Fruit fly (Drosophila melanogaster) whole organism, embryonic: ENCODE results near the gene ZAP3.

Source experiments
- CG12219 ChIP-seq: fragments of 200-800 bp; sonication (Bioruptor generic); optimal IDR thresholded peaks from 3 replicates; lab custom pipeline; 2018; ENCODE audit warnings: missing biosample characterization, mild to moderate bottlenecking, missing genetic modification characterization
- CG14441 ChIP-seq: fragments of 200-800 bp; sonication (Bioruptor generic); IDR thresholded peaks from 2 replicates; pipeline ENCODE4 v1.3.6; 2022; ENCODE audit warnings: missing biosample characterization, missing genetic modification characterization
- CG14710 ChIP-seq: fragments of 200-800 bp; sonication (Bioruptor generic); optimal IDR thresholded peaks from 3 replicates; lab custom pipeline; 2019; ENCODE audit warnings: missing biosample characterization, mild to moderate bottlenecking, missing genetic modification characterization, moderate library complexity
- CG15601 ChIP-seq: fragments of 200-800 bp; sonication (Bioruptor generic); optimal IDR thresholded peaks from 3 replicates; lab custom pipeline; 2019; ENCODE audit warnings: missing biosample characterization, mild to moderate bottlenecking, missing genetic modification characterization, moderate library complexity
- CG18262 ChIP-seq: fragments of 200-800 bp; optimal IDR thresholded peaks from 3 replicates; lab custom pipeline; 2019; ENCODE audit warnings: missing biosample characterization, mild to moderate bottlenecking, missing genetic modification characterization, moderate library complexity
- CG18619 ChIP-seq: fragments of 200-800 bp; sonication (Bioruptor generic); optimal IDR thresholded peaks from 3 replicates; lab custom pipeline; 2017; ENCODE audit warnings: missing biosample characterization, mild to moderate bottlenecking, missing genetic modification characterization
- CG2678 ChIP-seq: fragments of 200-800 bp; sonication (Bioruptor generic); optimal IDR thresholded peaks from 3 replicates; lab custom pipeline; 2019; ENCODE audit warnings: missing biosample characterization, mild to moderate bottlenecking, missing genetic modification characterization, moderate library complexity
- CG2712 ChIP-seq: fragments of 200-800 bp; optimal IDR thresholded peaks from 3 replicates; lab custom pipeline; 2019; ENCODE audit warnings: missing biosample characterization, mild to moderate bottlenecking, missing genetic modification characterization, moderate library complexity
- CG31441 ChIP-seq: fragments of 200-800 bp; sonication (Bioruptor generic); IDR thresholded peaks from 2 replicates; pipeline ENCODE4 v1.3.6; 2022; ENCODE audit warnings: missing biosample characterization, missing genetic modification characterization
- CG3281 ChIP-seq: fragments of 200-800 bp; sonication (Bioruptor generic); optimal IDR thresholded peaks from 3 replicates; lab custom pipeline; 2017; ENCODE audit warnings: missing biosample characterization, mild to moderate bottlenecking, missing genetic modification characterization
- CG43689 ChIP-seq: fragments of 200-800 bp; sonication (Bioruptor generic); IDR thresholded peaks from 2 replicates; pipeline ENCODE4 v1.3.6; 2022; ENCODE audit warnings: missing biosample characterization, missing genetic modification characterization
- CG5180 ChIP-seq: fragments of 200-800 bp; sonication (Bioruptor generic); optimal IDR thresholded peaks from 3 replicates; lab custom pipeline; 2017; ENCODE audit warnings: missing biosample characterization, missing genetic modification characterization, mild to moderate bottlenecking, moderate library complexity, missing genetic modification reagents
- CG5953 ChIP-seq: fragments of 200-800 bp; sonication (Bioruptor generic); IDR thresholded peaks from 2 replicates; pipeline ENCODE4 v1.3.6; 2022; ENCODE audit warnings: missing biosample characterization, missing genetic modification characterization
- CG7556 ChIP-seq: fragments of 200-800 bp; sonication (Bioruptor generic); optimal IDR thresholded peaks from 2 replicates; lab custom pipeline; 2017; ENCODE audit warnings: missing biosample characterization, mild to moderate bottlenecking, missing genetic modification characterization
- CG8089 ChIP-seq: fragments of 200-800 bp; sonication (Bioruptor generic); optimal IDR thresholded peaks from 3 replicates; lab custom pipeline; 2016; ENCODE audit warnings: missing biosample characterization, missing genetic modification characterization
- CG8765 ChIP-seq: fragments of 200-800 bp; sonication (Bioruptor generic); IDR thresholded peaks from 2 replicates; pipeline ENCODE4 v1.3.6; 2022; ENCODE audit warnings: missing biosample characterization, missing genetic modification characterization
- CG9727 ChIP-seq: fragments of 200-800 bp; sonication (Bioruptor generic); optimal IDR thresholded peaks from 3 replicates; lab custom pipeline; 2017; ENCODE audit warnings: missing biosample characterization, mild to moderate bottlenecking, missing genetic modification characterization
- D ChIP-seq, 2 experiments: fragments of 200-800 bp in 1 of 2; fragments of >200 bp in 1 of 2; sonication (Bioruptor generic) in 1 of 2; optimal IDR thresholded peaks; 2 replicates in 1 of 2; 3 replicates in 1 of 2; lab custom pipeline; 2017; ENCODE audit warnings: mild to moderate bottlenecking in 1 of 2, missing biosample characterization in 1 of 2, missing genetic modification characterization in 1 of 2, missing genetic modification reagents in 1 of 2
- Fer1 ChIP-seq: fragments of 200-800 bp; sonication (Bioruptor generic); optimal IDR thresholded peaks from 2 replicates; lab custom pipeline; 2017; ENCODE audit warnings: missing biosample characterization, mild to moderate bottlenecking, missing genetic modification characterization
- H2.0 ChIP-seq: fragments of 200-800 bp; sonication (Bioruptor generic); IDR thresholded peaks from 2 replicates; pipeline ENCODE4 v1.3.6; 2022; ENCODE audit warnings: missing biosample characterization, missing genetic modification characterization
- HLH3B ChIP-seq: fragments of 200-800 bp; sonication (Bioruptor generic); IDR thresholded peaks from 2 replicates; pipeline ENCODE4 v1.3.6; 2022; ENCODE audit warnings: missing biosample characterization, missing genetic modification characterization
- Med ChIP-seq: fragments of 200-800 bp; sonication (Bioruptor generic); peaks from one replicate; lab custom pipeline; 2016; ENCODE audit warnings: missing biosample characterization, missing genetic modification characterization, mild to moderate bottlenecking, inconsistent platforms, moderate library complexity
- Mes4 ChIP-seq: fragments of 200-800 bp; sonication (Bioruptor generic); optimal IDR thresholded peaks from 2 replicates; lab custom pipeline; 2016; ENCODE audit warnings: missing biosample characterization, missing genetic modification characterization
- Oaz ChIP-seq: fragments of 200-800 bp; sonication (Bioruptor generic); IDR thresholded peaks from 2 replicates; pipeline ENCODE4 v1.3.6; 2022; ENCODE audit warnings: missing biosample characterization, missing genetic modification characterization
- Spps ChIP-seq: fragments of 200-800 bp; sonication (Bioruptor generic); optimal IDR thresholded peaks from 2 replicates; lab custom pipeline; 2018; ENCODE audit warnings: missing biosample characterization, mild to moderate bottlenecking, missing genetic modification characterization
- Sry-β ChIP-seq: fragments of 200-800 bp; sonication (Bioruptor generic); optimal IDR thresholded peaks from 2 replicates; lab custom pipeline; 2018; ENCODE audit warnings: missing biosample characterization, mild to moderate bottlenecking, missing genetic modification characterization, moderate library complexity
- Vsx1 ChIP-seq: fragments of 200-800 bp; sonication (Bioruptor generic); optimal IDR thresholded peaks from 2 replicates; lab custom pipeline; 2017; ENCODE audit warnings: missing biosample characterization, mild to moderate bottlenecking, missing genetic modification characterization, missing genetic modification reagents
- bcd ChIP-seq: fragments of 200-800 bp; sonication (Bioruptor generic); optimal IDR thresholded peaks from 2 replicates; lab custom pipeline; 2017; ENCODE audit warnings: missing biosample characterization, mild to moderate bottlenecking, missing genetic modification characterization
- ci ChIP-seq: fragments of 200-800 bp; sonication (Bioruptor generic); IDR thresholded peaks from 3 replicates; pipeline ENCODE4 v1.3.6; 2022; ENCODE audit warnings: missing biosample characterization, missing genetic modification characterization
- crol ChIP-seq: fragments of 200-800 bp; sonication (Bioruptor generic); IDR thresholded peaks from 2 replicates; pipeline ENCODE4 v1.3.6; 2022; ENCODE audit warnings: missing biosample characterization, missing genetic modification characterization
- fd96Cb ChIP-seq: fragments of 200-800 bp; sonication (Bioruptor generic); optimal IDR thresholded peaks from 2 replicates; lab custom pipeline; 2018; ENCODE audit warnings: missing biosample characterization, mild to moderate bottlenecking, missing genetic modification characterization, moderate library complexity
- gcm ChIP-seq: fragments of 200-800 bp; sonication (Bioruptor generic); optimal IDR thresholded peaks from 2 replicates; lab custom pipeline; 2019; ENCODE audit warnings: missing biosample characterization, mild to moderate bottlenecking, missing genetic modification characterization, moderate library complexity
- gem ChIP-seq: fragments of 200-800 bp; sonication (Bioruptor generic); optimal IDR thresholded peaks from 2 replicates; lab custom pipeline; 2019; ENCODE audit warnings: missing biosample characterization, mild to moderate bottlenecking, missing genetic modification characterization, moderate library complexity
- kni ChIP-seq: fragments of 200-800 bp; sonication (Bioruptor generic); optimal IDR thresholded peaks from 3 replicates; lab custom pipeline; 2017; ENCODE audit warnings: mild to moderate bottlenecking, missing biosample characterization, missing genetic modification reagents, missing genetic modification characterization
- mirr ChIP-seq: fragments of 200-800 bp; sonication (Bioruptor generic); optimal IDR thresholded peaks from 3 replicates; lab custom pipeline; 2018; ENCODE audit warnings: missing biosample characterization, mild to moderate bottlenecking, missing genetic modification characterization
- nmo ChIP-seq: fragments of 200-800 bp; sonication (Bioruptor generic); optimal IDR thresholded peaks from 2 replicates; lab custom pipeline; 2018; ENCODE audit warnings: missing biosample characterization, mild to moderate bottlenecking, missing genetic modification characterization, moderate library complexity
- onecut ChIP-seq: fragments of 200-800 bp; sonication (Bioruptor generic); IDR thresholded peaks from 2 replicates; pipeline ENCODE4 v1.3.6; 2022; ENCODE audit warnings: missing biosample characterization, missing genetic modification characterization
- org-1 ChIP-seq: fragments of 200-800 bp; sonication (Bioruptor generic); optimal IDR thresholded peaks from 2 replicates; lab custom pipeline; 2017; ENCODE audit warnings: missing biosample characterization, missing genetic modification characterization
- otp ChIP-seq: fragments of 200-800 bp; sonication (Bioruptor generic); IDR thresholded peaks from 3 replicates; pipeline ENCODE4, ENCODE4 v1.3.6; 2022; ENCODE audit warnings: missing biosample characterization, missing genetic modification characterization
- pnt ChIP-seq: fragments of 200-800 bp; sonication (Bioruptor generic); optimal IDR thresholded peaks from 3 replicates; lab custom pipeline; 2016; ENCODE audit warnings: missing biosample characterization, missing genetic modification characterization
- sens ChIP-seq: fragments of 200-800 bp; sonication (Bioruptor generic); peaks from one replicate; lab custom pipeline; 2016; ENCODE audit warnings: missing biosample characterization, missing genetic modification characterization
- sens-2 ChIP-seq: fragments of 200-800 bp; sonication (Bioruptor generic); IDR thresholded peaks from 2 replicates; pipeline ENCODE4 v1.3.6; 2022; ENCODE audit warnings: missing biosample characterization, missing genetic modification characterization
- sima ChIP-seq: fragments of 200-800 bp; sonication (Bioruptor generic); optimal IDR thresholded peaks from 2 replicates; lab custom pipeline; 2016; ENCODE audit warnings: missing biosample characterization, missing genetic modification characterization
- sr ChIP-seq: fragments of 200-800 bp; sonication (Bioruptor generic); IDR thresholded peaks from 3 replicates; pipeline ENCODE4 v1.3.6; 2022; ENCODE audit warnings: missing biosample characterization, missing genetic modification characterization
- tgo ChIP-seq: fragments of 200-800 bp; sonication (Bioruptor generic); IDR thresholded peaks from 3 replicates; pipeline ENCODE4 v1.3.6; 2022; ENCODE audit warnings: missing biosample characterization, missing genetic modification characterization
- tio ChIP-seq: fragments of 200-800 bp; sonication (Bioruptor generic); optimal IDR thresholded peaks from 2 replicates; lab custom pipeline; 2017; ENCODE audit warnings: missing biosample characterization, missing genetic modification characterization, inconsistent platforms
- trh ChIP-seq: fragments of 200-800 bp; sonication (Bioruptor generic); optimal IDR thresholded peaks from 2 replicates; lab custom pipeline; 2016; ENCODE audit warnings: missing biosample characterization, missing genetic modification characterization
- wek ChIP-seq: fragments of 200-800 bp; sonication (Bioruptor generic); optimal IDR thresholded peaks from 3 replicates; lab custom pipeline; 2018; ENCODE audit warnings: missing biosample characterization, mild to moderate bottlenecking, missing genetic modification characterization, moderate library complexity
- wor ChIP-seq: fragments of 200-800 bp; sonication (Bioruptor generic); IDR thresholded peaks from 2 replicates; pipeline ENCODE4 v1.3.6; 2022; ENCODE audit warnings: missing biosample characterization, missing genetic modification characterization

Gene ZAP3

DNA sequence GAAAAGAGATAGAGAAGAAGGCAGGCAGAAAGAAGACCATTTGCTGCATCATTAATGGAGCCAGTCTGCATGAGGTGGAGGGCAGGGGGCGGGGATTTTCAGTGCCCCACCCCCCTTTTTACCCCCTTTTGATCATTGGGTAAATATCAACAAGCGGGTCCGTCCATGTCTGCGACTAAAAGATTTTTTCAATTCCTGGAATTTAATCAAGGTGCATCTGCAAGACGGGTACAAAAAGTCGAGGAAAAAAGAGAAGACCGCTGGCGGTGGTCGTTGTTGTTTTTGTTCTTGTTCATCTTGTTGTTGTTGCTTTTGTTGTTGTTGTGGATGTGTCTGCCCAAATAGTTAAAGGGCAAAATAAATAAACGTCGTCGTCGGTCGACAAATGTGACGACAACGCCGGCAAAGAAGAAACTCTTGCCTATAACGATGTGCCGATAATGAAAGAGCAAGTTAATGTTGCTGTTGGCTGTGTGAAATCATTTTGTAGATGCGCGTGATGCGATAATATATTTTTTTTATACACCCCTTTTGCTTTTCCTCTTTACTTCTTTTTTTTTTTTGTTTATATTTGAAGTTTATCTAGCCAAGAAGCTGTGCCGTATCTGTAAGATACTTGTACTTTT lies 33.4 kb upstream of the ZAP3 start (continued):
- TF ChIP-seq CG2712 (tag; lab: Kevin White, UChicago), result peak; percentile 13
- TF ChIP-seq onecut, result peak; percentile 26; the same call in 1 of the 2 replicates
- peak; percentile 21 for TF ChIP-seq CG18262
- TF ChIP-seq trh, result peak; percentile 3
- peak; percentile 8 for TF ChIP-seq Spps (tag; lab: Kevin White, UChicago)
- peak; percentile 34 for TF ChIP-seq bcd (GFP tag; lab: Kevin White, UChicago)
- TF ChIP-seq CG14441, result no peak
- TF ChIP-seq CG8765 (GFP tag; lab: Robert Waterston, UW), result no peak
- TF ChIP-seq sr, result no peak
- no peak for TF ChIP-seq nmo
- TF ChIP-seq CG43689 (GFP tag; lab: Robert Waterston, UW), result no peak
- no peak for TF ChIP-seq H2.0
- TF ChIP-seq CG2678, result peak; percentile 40
- TF ChIP-seq Vsx1 (GFP tag; lab: Kevin White, UChicago), result peak; percentile 3
- peak; percentile 82 for TF ChIP-seq crol (GFP tag; lab: Robert Waterston, UW)
- peak; percentile 12 for TF ChIP-seq CG5180 (GFP tag; lab: Kevin White, UChicago)
- TF ChIP-seq CG9727 (GFP tag; lab: Kevin White, UChicago), result peak; percentile 63
- peak; percentile 67; the same call in 2 of the 3 replicates for TF ChIP-seq ci
- TF ChIP-seq CG5953 (GFP tag; lab: Robert Waterston, UW), result 0 out of 2 replicates have a peak, but pooled peaks have one; percentile 27
- peak; percentile 19 for TF ChIP-seq tio
- TF ChIP-seq Med (GFP tag; lab: Kevin White, UChicago), result peak; percentile 72
- peak; percentile 22 for TF ChIP-seq wek
- TF ChIP-seq wor, result no peak
- TF ChIP-seq CG31441 (GFP tag; lab: Robert Waterston, UW), result peak; percentile 15; the same call in 1 of the 2 replicates
- peak; percentile 41 for TF ChIP-seq CG15601 (tag; lab: Kevin White, UChicago)
- TF ChIP-seq sens, result peak; percentile 91
- peak; percentile 18 for TF ChIP-seq org-1 (GFP tag; lab: Kevin White, UChicago)
- peak; percentile 5 for TF ChIP-seq gem (tag; lab: Kevin White, UChicago)
- peak; percentile 20 for TF ChIP-seq Mes4
- no peak for TF ChIP-seq mirr (GFP tag; lab: Kevin White, UChicago)
- peak; percentile 11 for TF ChIP-seq CG7556
- peak; percentile 1 for TF ChIP-seq CG18619 (GFP tag; lab: Kevin White, UChicago)
- peak; percentile 32; the same call in 1 of the 3 replicates for TF ChIP-seq tgo (GFP tag; lab: Robert Waterston, UW)
- peak; percentile 30 for TF ChIP-seq CG8089 (GFP tag; lab: Kevin White, UChicago)
- peak; percentile 20 for TF ChIP-seq CG14710 (tag; lab: Kevin White, UChicago)
- no peak for TF ChIP-seq Oaz (GFP tag; lab: Robert Waterston, UW)
- no peak for TF ChIP-seq sima (GFP tag; lab: Kevin White, UChicago)
- TF ChIP-seq pnt, result peak; percentile 7
- TF ChIP-seq CG12219, result no peak
- TF ChIP-seq Sry-β (GFP tag; lab: Kevin White, UChicago), result peak; percentile 19
- TF ChIP-seq gcm, result peak; percentile 20
- no peak for TF ChIP-seq fd96Cb (tag; lab: Kevin White, UChicago)
- peak; percentile 71 for TF ChIP-seq otp (GFP tag; lab: Robert Waterston, UW)
- peak; percentile 74 for TF ChIP-seq kni (GFP tag; lab: Kevin White, UChicago)
- no peak for TF ChIP-seq CG3281 (GFP tag; lab: Kevin White, UChicago)
- TF ChIP-seq Fer1 (GFP tag; lab: Kevin White, UChicago), result no peak
- TF ChIP-seq HLH3B (GFP tag; lab: Robert Waterston, UW), result peak; percentile 19; the same call in 1 of the 2 replicates
- 0 out of 2 replicates have a peak, but pooled peaks have one; percentile 8 for TF ChIP-seq sens-2
- no peak for TF ChIP-seq D (optimal IDR thresholded peaks at IDR 0.05; lab: Kevin White, UChicago)
- peak; percentile 76 for TF ChIP-seq D (GFP tag; optimal IDR thresholded peaks at IDR 0.05; lab: Kevin White, UChicago)
